Fruit fly (Drosophila melanogaster) Kc167 (cell line): Measurements from ENCODE around the gene CG33995.

Experiments used
- h ChIP-seq: fragments of >200 bp; optimal IDR thresholded peaks from 3 replicates; lab custom pipeline; 2018; ENCODE audit warnings: missing external identifiers
- insv ChIP-seq: fragments of >200 bp; optimal IDR thresholded peaks from 3 replicates; lab custom pipeline; 2018; ENCODE audit warnings: missing external identifiers
- psq ChIP-seq: fragments of >200 bp; optimal IDR thresholded peaks from 2 replicates; lab custom pipeline; 2017; ENCODE audit warnings: missing external identifiers
- ttk ChIP-seq: sonication (Bioruptor generic); optimal IDR thresholded peaks from 2 replicates; lab custom pipeline; 2017; ENCODE audit warnings: missing external identifiers

dm6 chr2L:5005464-5005764 is 37.7 kb upstream of the CG33995 start:
- TF ChIP-seq insv (lab: Kevin White, UChicago) (no peak), h (no peak), psq (lab: Kevin White, UChicago) (no peak), ttk (no peak)
